Fruit fly (Drosophila melanogaster): Measurements from ENCODE around the gene CG7031.

CG7031 gene

dm6 chr3R:22822729-22823128, 18.6 kb downstream of the CG7031 start (continued):
- TF ChIP-seq CG3995 (GFP tag; optimal IDR thresholded peaks at IDR 0.05) (no peak), Tbp (GFP tag; optimal IDR thresholded peaks at IDR 0.05) (no peak), CG10209 (GFP tag; optimal IDR thresholded peaks at IDR 0.05) (no peak), CG6791 (GFP tag; IDR thresholded peaks at IDR 0.05; ENCODE audit: partially characterized antibody) (no peak), CG18764 (GFP tag; optimal IDR thresholded peaks at IDR 0.05) (no peak), CG15479 (GFP tag; optimal IDR thresholded peaks at IDR 0.05) (no peak), D19B (GFP tag; optimal IDR thresholded peaks at IDR 0.05) (no peak), CG10543 (GFP tag; optimal IDR thresholded peaks at IDR 0.05) (peak; percentile 5), CG34376 (GFP tag; optimal IDR thresholded peaks at IDR 0.05) (no peak), fd3F (GFP tag; optimal IDR thresholded peaks at IDR 0.05) (no peak), sr (GFP tag; IDR thresholded peaks at IDR 0.05) (no peak), CG32772 (GFP tag; IDR thresholded peaks at IDR 0.05) (no peak), CG1024 (GFP tag; IDR thresholded peaks at IDR 0.05) (no peak), fd102C (GFP tag; optimal IDR thresholded peaks at IDR 0.05) (no peak), CG10959 (GFP tag; IDR thresholded peaks at IDR 0.05) (no peak), Pdp1 (GFP tag; optimal IDR thresholded peaks at IDR 0.05) (no peak), CG3163 (GFP tag; optimal IDR thresholded peaks at IDR 0.05) (no peak), Hey (tag; optimal IDR thresholded peaks at IDR 0.05) (no peak), CG13775 (GFP tag; optimal IDR thresholded peaks at IDR 0.05) (no peak), bcd (GFP tag; optimal IDR thresholded peaks at IDR 0.05) (no peak), kah (GFP tag; optimal IDR thresholded peaks at IDR 0.05) (no peak), CG3726 (GFP tag; IDR thresholded peaks at IDR 0.05) (no peak), stc (GFP tag; IDR thresholded peaks at IDR 0.05) (no peak), CG8765 (GFP tag; IDR thresholded peaks at IDR 0.05) (no peak), gsb-n (tag; optimal IDR thresholded peaks at IDR 0.05) (no peak), shn (GFP tag; optimal IDR thresholded peaks at IDR 0.05) (no peak), CG8924 (tag; optimal IDR thresholded peaks at IDR 0.05) (no peak), C15 (GFP tag; IDR thresholded peaks at IDR 0.05) (no peak), CG17912 (GFP tag; optimal IDR thresholded peaks at IDR 0.05) (no peak), CG16815 (GFP tag; optimal IDR thresholded peaks at IDR 0.05) (no peak), repo (GFP tag; optimal IDR thresholded peaks at IDR 0.05) (no peak), CG13296 (GFP tag; optimal IDR thresholded peaks at IDR 0.05) (peak; percentile 5), Scr (GFP tag; IDR thresholded peaks at IDR 0.05; ENCODE audit: partially characterized antibody) (no peak), CG12942 (GFP tag; optimal IDR thresholded peaks at IDR 0.05) (no peak), CG9437 (GFP tag; optimal IDR thresholded peaks at IDR 0.05) (no peak), p53 (GFP tag; optimal IDR thresholded peaks at IDR 0.05) (no peak), slp2 (GFP tag; optimal IDR thresholded peaks at IDR 0.05) (no peak), CG2202 (tag; optimal IDR thresholded peaks at IDR 0.05) (no peak), Hr51 (GFP tag; optimal IDR thresholded peaks at IDR 0.05) (peak in 1 of 2 experiments; percentile 54), CG11085 (GFP tag; IDR thresholded peaks at IDR 0.05) (no peak), CG18262 (tag; optimal IDR thresholded peaks at IDR 0.05) (no peak), croc (GFP tag; conservative IDR thresholded peaks at IDR 0.05) (no peak), gro (GFP tag; optimal IDR thresholded peaks at IDR 0.05) (no peak), hb (GFP tag; IDR thresholded peaks at IDR 0.05; ENCODE audit: partially characterized antibody) (no peak), bbx (GFP tag; IDR thresholded peaks at IDR 0.05; ENCODE audit: partially characterized antibody) (no peak), CG2120 (GFP tag; optimal IDR thresholded peaks at IDR 0.05) (no peak), CG10366 (GFP tag; IDR thresholded peaks at IDR 0.05) (no peak), CG32767 (GFP tag; IDR thresholded peaks at IDR 0.05) (no peak), CG9817 (tag; optimal IDR thresholded peaks at IDR 0.05) (peak; percentile 16), stwl (tag; optimal IDR thresholded peaks at IDR 0.05) (no peak), Sry-δ (GFP tag; optimal IDR thresholded peaks at IDR 0.05) (no peak), NFAT (GFP tag; IDR thresholded peaks at IDR 0.05) (no peak)
